Fruit fly (Drosophila melanogaster) whole organism, wandering third instar larva: ENCODE results near the gene beta-Man.

Experiments
- Abd-B ChIP-seq: fragments of >200 bp; optimal IDR thresholded peaks from 2 replicates; lab custom pipeline; 2017; ENCODE audit warnings: missing biosample characterization, missing genetic modification characterization
- Dfd ChIP-seq: fragments of >200 bp; optimal IDR thresholded peaks from 2 replicates; lab custom pipeline; 2017; ENCODE audit warnings: missing biosample characterization, missing genetic modification characterization
- OdsH ChIP-seq: fragments of 200-800 bp; sonication (Bioruptor generic); optimal IDR thresholded peaks from 2 replicates; lab custom pipeline; 2016; ENCODE audit warnings: missing biosample characterization, mild to moderate bottlenecking, missing genetic modification characterization
- Rel ChIP-seq, 2 experiments: fragments of 200-800 bp; sonication (Bioruptor generic) in 1 of 2; optimal IDR thresholded peaks; 2 replicates in 1 of 2; 3 replicates in 1 of 2; lab custom pipeline; 2016 to 2019; ENCODE audit warnings: mild to moderate bottlenecking in 2 of 2, missing biosample characterization in 2 of 2, missing genetic modification characterization in 2 of 2, moderate library complexity in 1 of 2
- dl ChIP-seq, 2 experiments: fragments of 175-275, 200-275 bp in 1 of 2; fragments of 200-275 bp in 1 of 2; sonication (Bioruptor generic); optimal IDR thresholded peaks; lab custom pipeline; 2018; ENCODE audit warnings: mild to moderate bottlenecking in 2 of 2, missing biosample characterization in 2 of 2, missing genetic modification characterization in 2 of 2, moderate library complexity in 2 of 2; ENCODE audit not compliant: partially characterized antibody in 2 of 2, insufficient read depth in 1 of 2
- dsf ChIP-seq: sonication (Bioruptor generic); optimal IDR thresholded peaks from 2 replicates; lab custom pipeline; 2016; ENCODE audit warnings: missing biosample characterization, missing genetic modification characterization, borderline replicate concordance
- lola ChIP-seq: fragments of >200 bp; optimal IDR thresholded peaks from 2 replicates; lab custom pipeline; 2017; ENCODE audit warnings: missing biosample characterization, missing genetic modification characterization
- pan ChIP-seq: fragments of >200 bp; optimal IDR thresholded peaks from 2 replicates; lab custom pipeline; 2017
- rgr ChIP-seq: fragments of 200-800 bp; sonication (Bioruptor generic); optimal IDR thresholded peaks from 3 replicates; lab custom pipeline; 2016; ENCODE audit warnings: missing biosample characterization, mild to moderate bottlenecking, missing genetic modification characterization
- usp ChIP-seq: fragments of >200 bp; optimal IDR thresholded peaks from 2 replicates; lab custom pipeline; 2017; ENCODE audit warnings: missing biosample characterization, missing genetic modification characterization

DNA sequence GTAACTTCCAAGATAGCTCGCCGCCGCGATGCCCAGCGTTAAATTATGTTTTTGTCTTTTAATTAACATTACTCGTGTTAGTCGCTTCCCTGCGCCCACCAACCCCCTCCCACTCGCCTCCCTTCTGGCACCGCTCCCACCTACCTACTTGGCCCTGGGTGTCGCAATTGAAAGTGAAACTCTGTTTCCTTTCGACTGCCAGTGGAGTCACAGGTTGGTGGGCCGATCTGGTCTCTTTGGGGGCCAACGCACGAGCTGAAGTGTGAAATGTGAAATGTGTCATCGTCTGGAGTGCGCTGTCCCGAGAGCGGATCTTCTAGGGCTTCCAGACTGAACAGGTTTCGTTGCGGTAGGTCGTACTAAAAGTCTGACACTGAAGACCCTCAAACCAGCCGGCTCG, 17.6 kb downstream of the beta-Man start:
- TF ChIP-seq dl (GFP tag; optimal IDR thresholded peaks at IDR 0.05; lab: Kevin White, UChicago; ENCODE audit: insufficient read depth in 1 of 2, partially characterized antibody in 2 of 2) (no peak), usp (no peak), OdsH (no peak), pan (lab: Kevin White, UChicago) (no peak), Dfd (no peak), rgr (GFP tag; lab: Kevin White, UChicago) (no peak), dsf (GFP tag; lab: Kevin White, UChicago) (no peak), Abd-B (GFP tag; lab: Kevin White, UChicago) (no peak), Rel (GFP tag; optimal IDR thresholded peaks at IDR 0.05; lab: Kevin White, UChicago) (no peak), Rel (tag; optimal IDR thresholded peaks at IDR 0.05; lab: Kevin White, UChicago) (no peak), lola (no peak)
